Worm (Caenorhabditis elegans) whole organism, late embryonic: ENCODE results near the gene dop-2.

Experiments used
- K09A11.1 ChIP-seq: sonication (generic microtip); optimal IDR thresholded peaks from 2 replicates; lab custom pipeline; 2017; ENCODE audit warnings: antibody characterized with exemption, mild to moderate bottlenecking, missing genetic modification characterization, missing compliant biosample characterization; ENCODE audit not compliant: insufficient read depth
- ama-1 ChIP-seq: fragments of 150-350 bp; optimal IDR thresholded peaks from 2 replicates; lab custom pipeline; 2014
- ceh-6 ChIP-seq: fragments of 200-800 bp; sonication (Bioruptor generic); optimal IDR thresholded peaks from 2 replicates; lab custom pipeline; 2018; ENCODE audit warnings: mild to moderate bottlenecking, missing genetic modification characterization, missing compliant biosample characterization
- dmd-4 ChIP-seq: sonication (generic microtip); optimal IDR thresholded peaks from 2 replicates; lab custom pipeline; 2016; ENCODE audit warnings: borderline replicate concordance, missing genetic modification characterization, missing compliant biosample characterization
- eyg-1 ChIP-seq: sonication (generic microtip); optimal IDR thresholded peaks from 2 replicates; lab custom pipeline; 2016; ENCODE audit warnings: missing genotype, missing genetic modification characterization, missing compliant biosample characterization
- fkh-10 ChIP-seq: fragments of 150-350 bp; optimal IDR thresholded peaks from 2 replicates; lab custom pipeline; 2014; ENCODE audit warnings: missing biosample characterization, missing genetic modification reagents, missing genetic modification characterization
- lin-11 ChIP-seq: fragments of 200-800 bp; sonication (Bioruptor generic); optimal IDR thresholded peaks from 2 replicates; lab custom pipeline; 2018; ENCODE audit warnings: mild to moderate bottlenecking, missing genetic modification characterization, missing compliant biosample characterization
- madf-2 ChIP-seq: sonication (generic microtip); optimal IDR thresholded peaks from 2 replicates; lab custom pipeline; 2017; ENCODE audit warnings: missing genetic modification characterization, missing compliant biosample characterization
- mec-3 ChIP-seq: sonication (generic microtip); optimal IDR thresholded peaks from 2 replicates; lab custom pipeline; 2016; ENCODE audit warnings: borderline replicate concordance, missing genetic modification characterization, missing compliant biosample characterization
- nhr-11 ChIP-seq: fragments of 150-350 bp; optimal IDR thresholded peaks from 2 replicates; lab custom pipeline; 2014; ENCODE audit warnings: missing biosample characterization, missing genetic modification characterization
- pha-4 ChIP-seq: fragments of 150-350 bp; optimal IDR thresholded peaks from 2 replicates; lab custom pipeline; 2018; ENCODE audit warnings: missing biosample characterization, missing genetic modification reagents, missing genetic modification characterization
- sdc-2 ChIP-seq: sonication (generic microtip); optimal IDR thresholded peaks from 2 replicates; lab custom pipeline; 2016; ENCODE audit warnings: missing genotype, missing genetic modification characterization, missing compliant biosample characterization
- tbx-2 ChIP-seq: sonication (generic microtip); optimal IDR thresholded peaks from 2 replicates; lab custom pipeline; 2016; ENCODE audit warnings: missing genetic modification characterization, missing compliant biosample characterization
- zip-5 ChIP-seq: sonication (generic microtip); optimal IDR thresholded peaks from 2 replicates; lab custom pipeline; 2016; ENCODE audit warnings: missing genetic modification characterization, missing compliant biosample characterization

ce11 chrV:9588574-9588973, 19.8 kb upstream of the dop-2 start:
- TF ChIP-seq lin-11 (tag; lab: Kevin White, UChicago) (no peak), sdc-2 (no peak), pha-4 (tag; lab: Kevin White, UChicago) (no peak), zip-5 (tag; lab: Kevin White, UChicago) (no peak), madf-2 (tag; lab: Kevin White, UChicago) (no peak), K09A11.1 (no peak), tbx-2 (no peak), fkh-10 (GFP tag; lab: Kevin White, UChicago) (no peak), dmd-4 (tag; lab: Kevin White, UChicago) (no peak), mec-3 (tag; lab: Kevin White, UChicago) (no peak), ama-1 (lab: Kevin White, UChicago) (no peak), nhr-11 (tag; lab: Kevin White, UChicago) (no peak), ceh-6 (no peak), eyg-1 (tag; lab: Kevin White, UChicago) (no peak)
